Worm (Caenorhabditis elegans): ENCODE results near the gene M01F1.9.

M01F1.9 gene

ce11 chrIII:3461403-3461802 is 37.5 kb downstream of the M01F1.9 start, which contains the start of gene pph-6:
TSS of gene pph-6 (plus strand) at chrIII:3461703.
- TF ChIP-seq skn-1 (tag; optimal IDR thresholded peaks at IDR 0.05), result no peak
- TF ChIP-seq nhr-48 (tag; optimal IDR thresholded peaks at IDR 0.05), result no peak
- TF ChIP-seq dmd-9 (GFP tag; IDR thresholded peaks at IDR 0.05), result no peak
- TF ChIP-seq egl-27 (tag; optimal IDR thresholded peaks at IDR 0.05), result no peak
- no peak for TF ChIP-seq gei-8 (GFP tag; optimal IDR thresholded peaks at IDR 0.05)
- no peak for TF ChIP-seq nhr-41 (GFP tag; IDR thresholded peaks at IDR 0.05)
- TF ChIP-seq ces-1 (GFP tag; optimal IDR thresholded peaks at IDR 0.05), result no peak
- TF ChIP-seq snpc-4 (tag; optimal IDR thresholded peaks at IDR 0.05), result no peak
- no peak for TF ChIP-seq nhr-111 (GFP tag; optimal IDR thresholded peaks at IDR 0.05)
- no peak for TF ChIP-seq unc-62 (GFP tag; optimal IDR thresholded peaks at IDR 0.05 in 1 of 2)
- no peak for TF ChIP-seq unc-62 (tag; optimal IDR thresholded peaks at IDR 0.05)
- TF ChIP-seq nhr-76 (tag; optimal IDR thresholded peaks at IDR 0.05), result no peak
- no peak for TF ChIP-seq zfp-3 (GFP tag; conservative IDR thresholded peaks at IDR 0.05)
- no peak for TF ChIP-seq snpc-1.2 (GFP tag; IDR thresholded peaks at IDR 0.05)
- TF ChIP-seq nhr-6 (tag; optimal IDR thresholded peaks at IDR 0.05), result no peak
- TF ChIP-seq sdz-12 (GFP tag; optimal IDR thresholded peaks at IDR 0.05), result no peak
- TF ChIP-seq hlh-11 (tag; optimal IDR thresholded peaks at IDR 0.05), result no peak
- TF ChIP-seq T26A8.4 (GFP tag; IDR thresholded peaks at IDR 0.05), result no peak
- TF ChIP-seq ctbp-1 (GFP tag; IDR thresholded peaks at IDR 0.05), result no peak

- peak; percentile 75 for TF ChIP-seq nhr-25 (tag; optimal IDR thresholded peaks at IDR 0.05; ENCODE audit: borderline replicate concordance, insufficient read depth)
- no peak for TF ChIP-seq mdl-1 (tag; optimal IDR thresholded peaks at IDR 0.05)
- peak; percentile 93 for TF ChIP-seq hmg-1.1 (GFP tag; IDR thresholded peaks at IDR 0.05)
- peak; percentile 78 for TF ChIP-seq nhr-28 (tag; optimal IDR thresholded peaks at IDR 0.05)
- peak; percentile 93 for TF ChIP-seq duxl-1 (tag; optimal IDR thresholded peaks at IDR 0.05; ENCODE audit: poor library complexity)
- TF ChIP-seq Y5F2A.4 (GFP tag; optimal IDR thresholded peaks at IDR 0.05), result peak; percentile 71
- peak; percentile 92 for TF ChIP-seq F37D6.2 (tag; optimal IDR thresholded peaks at IDR 0.05)
- TF ChIP-seq F10B5.3 (tag; optimal IDR thresholded peaks at IDR 0.05), result peak; percentile 86
- no peak for TF ChIP-seq ces-1 (GFP tag; optimal IDR thresholded peaks at IDR 0.05)
- TF ChIP-seq aly-2 (tag; optimal IDR thresholded peaks at IDR 0.05), result no peak
- peak; percentile 93 for TF ChIP-seq zfp-3 (GFP tag; conservative IDR thresholded peaks at IDR 0.05)
- TF ChIP-seq mxl-3 (GFP tag; optimal IDR thresholded peaks at IDR 0.05), result no peak
- peak; percentile 74 for TF ChIP-seq zip-2 (tag; optimal IDR thresholded peaks at IDR 0.05)
- peak; percentile 96 for TF ChIP-seq nhr-102 (tag; optimal IDR thresholded peaks at IDR 0.05)
- no peak for TF ChIP-seq ztf-11 (tag; optimal IDR thresholded peaks at IDR 0.05)
- TF ChIP-seq T26A8.4 (GFP tag; IDR thresholded peaks at IDR 0.05), result peak; percentile 95
- peak; percentile 87 for TF ChIP-seq ama-1 (optimal IDR thresholded peaks at IDR 0.05)
- TF ChIP-seq zfp-2 (tag; optimal IDR thresholded peaks at IDR 0.05), result peak; percentile 55
- peak; percentile 86 for TF ChIP-seq lin-1 (GFP tag; IDR thresholded peaks at IDR 0.05)
- TF ChIP-seq ceh-44 (GFP tag; IDR thresholded peaks at IDR 0.05), result no peak
- no peak for TF ChIP-seq ceh-62 (tag; optimal IDR thresholded peaks at IDR 0.05)
- peak; percentile 81 for TF ChIP-seq nhr-48 (tag; optimal IDR thresholded peaks at IDR 0.05)
- TF ChIP-seq daf-19 (GFP tag; conservative IDR thresholded peaks at IDR 0.05), result peak; percentile 72; the same call in 1 of the 2 replicates
- no peak for TF ChIP-seq snpc-4 (tag; optimal IDR thresholded peaks at IDR 0.05)
- peak; percentile 64 for TF ChIP-seq snpc-1.2 (GFP tag; IDR thresholded peaks at IDR 0.05)
- TF ChIP-seq lin-39 (tag; optimal IDR thresholded peaks at IDR 0.05), result no peak
- TF ChIP-seq lin-13 (GFP tag; optimal IDR thresholded peaks at IDR 0.05), result peak; percentile 91
- peak; percentile 65 for TF ChIP-seq lir-3 (tag; optimal IDR thresholded peaks at IDR 0.05)
- peak; percentile 76 for TF ChIP-seq zag-1 (tag; optimal IDR thresholded peaks at IDR 0.05)
- TF ChIP-seq unc-39 (tag; optimal IDR thresholded peaks at IDR 0.05), result no peak
- no peak for TF ChIP-seq sdz-12 (GFP tag; optimal IDR thresholded peaks at IDR 0.05)
- TF ChIP-seq nhr-237 (tag; optimal IDR thresholded peaks at IDR 0.05), result no peak
- peak; percentile 82 for TF ChIP-seq Y48G9A.11 (GFP tag; IDR thresholded peaks at IDR 0.05)
- peak; percentile 84 for TF ChIP-seq egl-43 (GFP tag; IDR thresholded peaks at IDR 0.05)
- no peak for TF ChIP-seq ceh-28 (tag; optimal IDR thresholded peaks at IDR 0.05)
- peak; percentile 93 for TF ChIP-seq pha-4 (GFP tag; IDR thresholded peaks at IDR 0.05)
- peak; percentile 40 for TF ChIP-seq pha-4 (tag; optimal IDR thresholded peaks at IDR 0.05)
- peak; percentile 34 for TF ChIP-seq nhr-76 (tag; optimal IDR thresholded peaks at IDR 0.05)
- peak; percentile 88 for TF ChIP-seq F49E8.2 (tag; optimal IDR thresholded peaks at IDR 0.05; ENCODE audit: borderline replicate concordance)
- TF ChIP-seq unc-62 (GFP tag; optimal IDR thresholded peaks at IDR 0.05 in 1 of 2), result peak in 1 of 2 experiments; percentile 98
- TF ChIP-seq unc-62 (tag; optimal IDR thresholded peaks at IDR 0.05), result no peak
Observed at ce11 chrIII:3460061-3460460, 38.8 kb downstream of the M01F1.9 start, which contains the start of gene C34C12.8. TSS of gene C34C12.8 (plus strand) at chrIII:3460406.

Data from whole organism, L4 larva.